Worm (Caenorhabditis elegans) whole organism, early embryonic: ENCODE results near the gene sqt-3.

ENCODE experiments used
- B0310.2 ChIP-seq: sonication (generic microtip); optimal IDR thresholded peaks from 2 replicates; lab custom pipeline; 2016; ENCODE audit warnings: mild to moderate bottlenecking, missing genetic modification characterization, missing compliant biosample characterization
- aly-1 ChIP-seq: sonication (generic microtip); optimal IDR thresholded peaks from 2 replicates; lab custom pipeline; 2016; ENCODE audit warnings: missing genetic modification characterization, missing compliant biosample characterization
- ama-1 ChIP-seq: fragments of 150-350 bp; optimal IDR thresholded peaks from 2 replicates; lab custom pipeline; 2014
- ceh-13 ChIP-seq: fragments of 200-800 bp; sonication (Bioruptor generic); optimal IDR thresholded peaks from 2 replicates; lab custom pipeline; 2018; ENCODE audit warnings: mild to moderate bottlenecking, missing genetic modification characterization, missing compliant biosample characterization
- ceh-36 ChIP-seq: sonication (generic microtip); optimal IDR thresholded peaks from 2 replicates; lab custom pipeline; 2016; ENCODE audit warnings: missing genetic modification characterization, inconsistent platforms, missing compliant biosample characterization
- ets-7 ChIP-seq: sonication (generic microtip); optimal IDR thresholded peaks from 2 replicates; lab custom pipeline; 2016; ENCODE audit warnings: missing genotype, missing genetic modification characterization, missing compliant biosample characterization
- hmbx-1 ChIP-seq: sonication (generic microtip); optimal IDR thresholded peaks from 2 replicates; lab custom pipeline; 2016; ENCODE audit warnings: mild to moderate bottlenecking, missing genetic modification characterization, missing compliant biosample characterization
- hmg-4 ChIP-seq: fragments of 200-800 bp; sonication (Bioruptor generic); optimal IDR thresholded peaks from 2 replicates; lab custom pipeline; 2018; ENCODE audit warnings: mild to moderate bottlenecking, missing genetic modification characterization, missing compliant biosample characterization
- hnd-1 ChIP-seq: sonication (generic microtip); optimal IDR thresholded peaks from 2 replicates; lab custom pipeline; 2016; ENCODE audit warnings: missing genetic modification characterization, missing compliant biosample characterization
- pes-1 ChIP-seq: fragments of 200-800 bp; sonication (Bioruptor generic); IDR thresholded peaks from 2 replicates; pipeline ENCODE4 v1.3.6; 2022; ENCODE audit warnings: missing genetic modification reagents, missing genetic modification characterization, missing compliant biosample characterization
- scrt-1 ChIP-seq: fragments of 200-800 bp; sonication (Bioruptor generic); IDR thresholded peaks from 2 replicates; pipeline ENCODE4 v1.3.6; 2022; ENCODE audit warnings: missing genetic modification characterization, missing compliant biosample characterization
- sea-1 ChIP-seq: fragments of 200-800 bp; sonication (Bioruptor generic); conservative IDR thresholded peaks from 2 replicates; pipeline ENCODE4 v1.3.6; 2022; ENCODE audit warnings: missing genetic modification characterization, missing compliant biosample characterization
- tbx-11 ChIP-seq: fragments of 200-800 bp; sonication (Bioruptor generic); IDR thresholded peaks from 2 replicates; pipeline ENCODE4 v1.3.6; 2022; ENCODE audit warnings: missing genetic modification characterization, missing compliant biosample characterization
- tra-4 ChIP-seq: sonication (generic microtip); optimal IDR thresholded peaks from 2 replicates; lab custom pipeline; 2017; ENCODE audit warnings: missing genetic modification characterization, missing compliant biosample characterization

ce11 chrV:12326638-12327037 is 25.9 kb upstream of the sqt-3 start:
- no peak for TF ChIP-seq ama-1 (lab: Kevin White, UChicago)
- no peak for TF ChIP-seq sea-1 (GFP tag; lab: Robert Waterston, UW)
- TF ChIP-seq tbx-11 (GFP tag; lab: Robert Waterston, UW), result no peak
- TF ChIP-seq tra-4 (tag; lab: Kevin White, UChicago), result no peak
- TF ChIP-seq B0310.2, result no peak
- TF ChIP-seq scrt-1 (GFP tag; lab: Robert Waterston, UW), result no peak
- TF ChIP-seq pes-1 (GFP tag; lab: Robert Waterston, UW), result no peak
- no peak for TF ChIP-seq hmg-4 (GFP tag; lab: Kevin White, UChicago)
- TF ChIP-seq hmbx-1 (tag; lab: Kevin White, UChicago), result no peak
- TF ChIP-seq ets-7, result no peak
- TF ChIP-seq aly-1 (tag; lab: Kevin White, UChicago), result no peak
- TF ChIP-seq hnd-1 (tag; lab: Kevin White, UChicago), result no peak
- no peak for TF ChIP-seq ceh-36 (tag; lab: Kevin White, UChicago)
- no peak for TF ChIP-seq ceh-13
